Fruit fly (Drosophila melanogaster): ENCODE data around the gene CG11905.

DNA sequence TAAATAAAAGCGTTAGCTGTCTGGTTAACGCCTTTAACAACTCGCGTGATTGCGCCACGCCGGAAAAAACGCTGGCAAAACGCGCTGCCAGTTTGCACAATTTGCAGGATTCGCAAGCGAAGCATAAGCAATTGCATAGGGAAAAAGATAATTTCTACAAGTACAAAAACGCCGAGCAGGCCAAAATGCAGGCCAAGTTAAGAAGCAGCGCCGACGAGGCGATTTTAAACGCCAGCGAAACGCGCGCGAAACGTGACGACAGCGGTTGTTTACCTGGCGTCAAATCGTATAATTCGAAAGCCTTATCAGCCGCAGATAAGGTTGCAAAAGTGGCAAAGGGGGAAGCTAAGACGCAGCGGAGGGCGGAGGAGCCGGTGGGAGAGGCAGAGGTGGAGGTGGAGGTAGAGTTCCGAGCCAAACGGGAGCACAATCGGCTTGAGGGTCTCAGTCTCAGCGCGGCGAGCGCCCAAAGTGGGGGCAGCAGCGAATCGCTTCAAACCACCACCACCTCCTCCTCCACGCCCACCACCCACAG, 45.8 kb upstream of the CG11905 start:
- TF ChIP-seq psq (optimal IDR thresholded peaks at IDR 0.05), result no peak
- no peak for TF ChIP-seq h (optimal IDR thresholded peaks at IDR 0.05)
- TF ChIP-seq insv (optimal IDR thresholded peaks at IDR 0.05), result no peak

Data from Kc167 (cell line).